Fruit fly (Drosophila melanogaster): Measurements from ENCODE around the gene CG9970.

DNA sequence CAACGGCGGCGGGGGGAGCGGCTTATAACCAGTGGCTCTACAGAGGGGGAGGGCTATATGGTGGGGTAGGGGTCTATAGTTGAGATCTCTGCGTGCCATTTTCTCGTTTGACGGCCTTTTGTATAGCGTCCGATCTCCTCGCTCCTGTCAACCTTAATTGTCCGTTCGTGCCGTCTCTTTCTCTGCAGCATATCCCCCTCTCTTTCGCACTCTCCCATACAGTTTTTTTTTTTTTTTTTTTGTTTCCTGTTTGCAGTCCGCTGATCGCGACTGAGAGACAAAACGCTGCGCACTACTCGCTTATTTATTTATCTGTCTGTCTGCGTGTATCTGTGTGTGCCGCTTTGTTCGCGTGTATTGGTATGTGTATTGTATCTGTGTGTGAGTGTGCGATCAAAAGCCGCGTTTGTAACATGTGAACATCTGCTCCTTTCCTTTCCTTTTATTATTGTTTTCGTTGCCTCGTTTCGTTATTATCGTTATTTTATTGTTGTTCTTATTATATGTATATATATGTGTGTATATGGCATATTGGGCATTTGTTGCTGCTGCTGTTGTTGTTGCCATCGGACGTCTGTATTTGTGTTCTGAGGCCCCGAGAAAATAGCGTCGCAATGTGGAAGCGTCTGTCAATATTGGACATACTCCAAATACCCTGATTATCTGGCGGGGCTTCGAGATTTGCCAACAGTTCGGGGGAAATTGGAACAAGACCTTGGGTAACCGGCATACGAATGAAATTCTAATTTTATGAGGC is 48.8 kb downstream of the CG9970 start:
- TF ChIP-seq D1 (tag; optimal IDR thresholded peaks at IDR 0.05) (no peak), CG32121 (GFP tag; IDR thresholded peaks at IDR 0.05) (no peak), EcR (GFP tag; optimal IDR thresholded peaks at IDR 0.05) (peak; percentile 43), CG9948 (tag; optimal IDR thresholded peaks at IDR 0.05) (no peak), CG14655 (GFP tag; optimal IDR thresholded peaks at IDR 0.05) (no peak), CG4496 (GFP tag; IDR thresholded peaks at IDR 0.05) (0 out of 3 replicates have a peak, but pooled peaks have one; percentile 31), Snoo (tag; optimal IDR thresholded peaks at IDR 0.05) (no peak), Pif1B (GFP tag; optimal IDR thresholded peaks at IDR 0.05) (no peak), CG17806 (tag; optimal IDR thresholded peaks at IDR 0.05) (no peak), CG10348 (GFP tag; IDR thresholded peaks at IDR 0.05) (no peak), rn (GFP tag; IDR thresholded peaks at IDR 0.05) (no peak), gl (tag; optimal IDR thresholded peaks at IDR 0.05) (no peak), CG8301 (tag; optimal IDR thresholded peaks at IDR 0.05) (no peak)
